Worm (Caenorhabditis elegans): ENCODE data around the gene ddl-2.
A peak's percentile ranks its signal among the peaks of the same experiment; 100 is the strongest.

ddl-2 gene

ce11 chrII:13595279-13595678 lies 47.8 kb upstream of the ddl-2 start:
- TF ChIP-seq snpc-4 (tag; optimal IDR thresholded peaks at IDR 0.05) (no peak), fkh-2 (tag; optimal IDR thresholded peaks at IDR 0.05) (no peak)

ce11 chrII:13593659-13594221 lies 46.3 kb upstream of the ddl-2 start, which contains the start of gene clec-146:
TSS of gene clec-146 (minus strand) at chrII:13593774.
- TF ChIP-seq fos-1 (tag; optimal IDR thresholded peaks at IDR 0.05) (no peak), sea-2 (GFP tag; optimal IDR thresholded peaks at IDR 0.05) (no peak), mml-1 (tag; optimal IDR thresholded peaks at IDR 0.05) (no peak), pha-4 (tag; optimal IDR thresholded peaks at IDR 0.05) (no peak), ztf-4 (tag; optimal IDR thresholded peaks at IDR 0.05) (no peak), fkh-10 (GFP tag; optimal IDR thresholded peaks at IDR 0.05) (no peak), skn-1 (tag; optimal IDR thresholded peaks at IDR 0.05) (no peak), ztf-11 (tag; optimal IDR thresholded peaks at IDR 0.05) (no peak)

ce11 chrII:13590461-13590860 lies 43.0 kb upstream of the ddl-2 start, which contains the start of gene clec-145:
TSS of gene clec-145 (minus strand) at chrII:13590561.
- no peak for TF ChIP-seq skn-1 (tag; optimal IDR thresholded peaks at IDR 0.05)
- no peak for TF ChIP-seq nhr-43 (tag; optimal IDR thresholded peaks at IDR 0.05; ENCODE audit: poor library complexity, severe bottlenecking)
- TF ChIP-seq sea-2 (GFP tag; optimal IDR thresholded peaks at IDR 0.05), result no peak
- no peak for TF ChIP-seq snpc-4 (tag; optimal IDR thresholded peaks at IDR 0.05)
- TF ChIP-seq elt-2 (tag; optimal IDR thresholded peaks at IDR 0.05), result no peak
- no peak for TF ChIP-seq aly-2 (tag; optimal IDR thresholded peaks at IDR 0.05)
- TF ChIP-seq fkh-2 (tag; optimal IDR thresholded peaks at IDR 0.05), result no peak
- TF ChIP-seq lin-39 (tag; optimal IDR thresholded peaks at IDR 0.05), result no peak
- TF ChIP-seq elt-3 (tag; optimal IDR thresholded peaks at IDR 0.05), result no peak
- TF ChIP-seq ZK546.5 (tag; optimal IDR thresholded peaks at IDR 0.05), result no peak
- TF ChIP-seq mml-1 (tag; optimal IDR thresholded peaks at IDR 0.05), result no peak
- TF ChIP-seq ama-1 (optimal IDR thresholded peaks at IDR 0.05), result no peak
- TF ChIP-seq R02D3.7 (tag; optimal IDR thresholded peaks at IDR 0.05), result no peak
- no peak for TF ChIP-seq nhr-76 (tag; optimal IDR thresholded peaks at IDR 0.05)
- TF ChIP-seq egl-27 (tag; optimal IDR thresholded peaks at IDR 0.05), result no peak

ce11 chrII:13585655-13586170 lies 38.3 kb upstream of the ddl-2 start, which contains the start of gene Y48E1B.8:
TSS of gene Y48E1B.8 (plus strand) at chrII:13585705.
- TF ChIP-seq nhr-43 (tag; optimal IDR thresholded peaks at IDR 0.05; ENCODE audit: poor library complexity, severe bottlenecking) (no peak), ceh-16 (tag; optimal IDR thresholded peaks at IDR 0.05) (no peak), mml-1 (tag; optimal IDR thresholded peaks at IDR 0.05) (no peak), ceh-9 (tag; optimal IDR thresholded peaks at IDR 0.05) (no peak), eor-1 (tag; optimal IDR thresholded peaks at IDR 0.05) (no peak), ztf-11 (tag; optimal IDR thresholded peaks at IDR 0.05) (no peak), egl-5 (tag; optimal IDR thresholded peaks at IDR 0.05) (no peak), aly-2 (tag; optimal IDR thresholded peaks at IDR 0.05) (no peak)

- TF ChIP-seq nhr-11 (tag; optimal IDR thresholded peaks at IDR 0.05) (no peak), pha-4 (tag; optimal IDR thresholded peaks at IDR 0.05) (peak; percentile 88), hmg-11 (tag; optimal IDR thresholded peaks at IDR 0.05) (peak; percentile 72), nfya-1 (tag; optimal IDR thresholded peaks at IDR 0.05; ENCODE audit: insufficient read depth) (peak; percentile 83), lin-15B (tag; optimal IDR thresholded peaks at IDR 0.05) (peak; percentile 97), snpc-4 (tag; optimal IDR thresholded peaks at IDR 0.05) (peak; percentile 79), elt-2 (tag; optimal IDR thresholded peaks at IDR 0.05) (peak; percentile 47), ceh-82 (tag; optimal IDR thresholded peaks at IDR 0.05) (no peak), fkh-10 (GFP tag; optimal IDR thresholded peaks at IDR 0.05) (no peak), elt-3 (tag; optimal IDR thresholded peaks at IDR 0.05) (no peak), ZK546.5 (tag; optimal IDR thresholded peaks at IDR 0.05) (no peak), lin-39 (tag; optimal IDR thresholded peaks at IDR 0.05) (peak; percentile 91), tbx-2 (tag; optimal IDR thresholded peaks at IDR 0.05) (no peak), elt-1 (tag; optimal IDR thresholded peaks at IDR 0.05) (peak; percentile 51), R02D3.7 (tag; optimal IDR thresholded peaks at IDR 0.05) (no peak), nhr-23 (tag; optimal IDR thresholded peaks at IDR 0.05) (peak; percentile 67), nhr-25 (tag; optimal IDR thresholded peaks at IDR 0.05) (peak; percentile 61), aly-2 (tag; optimal IDR thresholded peaks at IDR 0.05) (no peak), nhr-12 (tag; optimal IDR thresholded peaks at IDR 0.05) (no peak)
Observed at ce11 chrII:13575018-13575948, 27.8 kb upstream of the ddl-2 start, which contains the start of the genes mrpl-37 and lin-38. TSS of gene mrpl-37 (minus strand) at chrII:13575068. TSS of gene lin-38 (plus strand) at chrII:13575925.

Data from whole organism, L3 larva.